Fruit fly (Drosophila melanogaster): ENCODE measurements around the gene Elp1.
A peak's percentile ranks its signal among the peaks of the same experiment; 100 is the strongest.

The Elp1 gene

DNA sequence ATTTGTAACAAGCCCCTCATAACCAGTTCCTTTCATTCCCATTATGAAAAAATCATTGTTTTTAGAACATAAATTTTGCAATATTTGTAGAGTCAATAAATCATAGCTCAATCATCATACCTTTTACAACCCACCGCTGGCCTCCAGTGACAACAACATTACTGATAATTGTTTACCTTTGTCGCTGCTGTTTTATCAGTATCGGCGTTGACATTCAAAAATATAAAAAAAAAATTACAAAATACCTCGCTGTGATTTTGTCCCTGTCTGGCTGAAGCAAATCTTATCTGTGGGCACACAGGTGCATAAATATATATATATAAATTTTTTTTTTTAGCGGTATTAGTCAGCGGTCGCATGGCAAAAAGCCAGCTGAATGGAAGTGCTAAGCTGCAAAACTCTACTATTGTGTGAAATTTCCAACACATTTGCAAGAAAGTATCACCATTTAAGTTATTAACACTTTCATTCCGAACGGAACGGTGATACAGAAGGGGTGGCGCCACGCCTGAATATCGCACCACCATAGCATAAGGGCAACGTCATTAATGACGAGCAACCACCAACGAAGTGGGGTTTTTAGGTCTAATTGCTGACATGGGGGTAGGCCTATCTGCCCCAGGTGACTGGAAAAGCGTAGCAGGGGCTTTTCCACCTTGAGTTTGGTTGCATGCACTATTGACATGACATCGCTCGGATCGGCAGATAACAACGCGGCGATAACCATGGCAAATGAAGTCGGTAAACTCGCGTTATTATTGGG, 15.3 kb downstream of the Elp1 start (continued):
- TF ChIP-seq Sox100B (GFP tag; optimal IDR thresholded peaks at IDR 0.05) (no peak), CG6813 (GFP tag; optimal IDR thresholded peaks at IDR 0.05) (peak; percentile 19), CG3281 (GFP tag; optimal IDR thresholded peaks at IDR 0.05) (peak; percentile 18), sug (tag; optimal IDR thresholded peaks at IDR 0.05) (peak; percentile 91), CG8290 (GFP tag; optimal IDR thresholded peaks at IDR 0.05) (no peak), CG8290 (tag; optimal IDR thresholded peaks at IDR 0.05) (peak in 1 of 2 experiments; percentile 6), CG18476 (GFP tag; optimal IDR thresholded peaks at IDR 0.05) (peak; percentile 32), caup (GFP tag; optimal IDR thresholded peaks at IDR 0.05; ENCODE audit: severe bottlenecking) (peak; percentile 36), row (GFP tag; IDR thresholded peaks at IDR 0.05) (no peak), scrt (GFP tag; optimal IDR thresholded peaks at IDR 0.05) (peak; percentile 2), Opbp (GFP tag; IDR thresholded peaks at IDR 0.05; ENCODE audit: partially characterized antibody) (no peak), Fer2 (tag; optimal IDR thresholded peaks at IDR 0.05) (no peak), grn (GFP tag; optimal IDR thresholded peaks at IDR 0.05) (peak; percentile 35), pros (GFP tag; optimal IDR thresholded peaks at IDR 0.05) (peak; percentile 39), exex (tag; optimal IDR thresholded peaks at IDR 0.05) (peak; percentile 95), CG2202 (tag; optimal IDR thresholded peaks at IDR 0.05) (no peak), Dek (tag; optimal IDR thresholded peaks at IDR 0.05) (peak; percentile 41), sqz (GFP tag; optimal IDR thresholded peaks at IDR 0.05) (peak; percentile 91), pum (GFP tag; optimal IDR thresholded peaks at IDR 0.05) (no peak), CG6175 (GFP tag; IDR thresholded peaks at IDR 0.05) (0 out of 3 replicates have a peak, but pooled peaks have one; percentile 10), peb (GFP tag; IDR thresholded peaks at IDR 0.05) (no peak), CG34376 (GFP tag; optimal IDR thresholded peaks at IDR 0.05) (peak; percentile 91), seq (GFP tag; IDR thresholded peaks at IDR 0.05) (0 out of 2 replicates have a peak, but pooled peaks have one; percentile 10)

DNA sequence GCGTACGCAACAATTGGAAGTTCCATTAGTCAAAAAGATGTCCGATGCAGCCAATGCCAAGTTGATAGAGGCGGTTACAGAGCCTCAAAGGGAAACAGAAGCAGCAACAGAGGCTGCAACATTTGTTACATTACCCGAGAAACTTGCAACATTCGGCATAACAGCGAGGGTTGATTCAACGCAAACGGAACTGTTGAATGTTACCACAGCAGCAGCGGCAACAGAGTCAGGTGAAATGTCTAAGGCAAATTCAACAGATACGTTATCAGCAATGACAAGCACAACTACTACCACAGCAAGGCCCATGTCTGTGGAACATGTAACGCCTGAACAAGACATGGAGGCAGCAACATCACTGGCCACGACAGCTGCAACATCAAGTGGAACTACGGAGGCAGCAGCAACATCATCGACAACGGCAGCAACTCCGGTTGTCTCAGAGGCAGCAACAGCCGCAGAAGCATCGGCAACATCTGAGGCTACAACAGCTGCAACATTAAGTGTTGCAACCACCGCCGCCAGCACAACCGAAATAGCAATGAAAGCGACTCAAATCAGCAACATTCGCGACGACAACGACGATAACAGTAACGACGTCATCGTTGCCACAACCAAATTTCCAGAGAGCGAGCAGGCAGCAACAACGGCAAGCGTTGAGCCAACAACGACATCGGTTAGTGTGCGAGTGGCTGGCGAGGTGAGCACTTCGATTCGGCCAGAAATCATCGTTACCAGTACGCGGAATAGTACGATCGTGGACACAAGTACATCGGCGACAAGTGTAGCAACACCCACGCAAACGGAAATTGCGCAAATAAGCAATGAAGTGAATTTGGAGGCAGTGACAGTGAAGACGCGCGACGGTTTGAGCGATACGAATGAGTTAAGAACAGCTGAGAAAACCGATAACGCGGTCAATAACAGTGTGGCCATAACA, 18.5 kb downstream of the Elp1 start:
- TF ChIP-seq CG8765 (GFP tag; IDR thresholded peaks at IDR 0.05) (no peak), gcm2 (GFP tag; optimal IDR thresholded peaks at IDR 0.05) (no peak), sd (tag; optimal IDR thresholded peaks at IDR 0.05) (no peak), cg (GFP tag; optimal IDR thresholded peaks at IDR 0.05) (peak; percentile 6), CG5180 (GFP tag; optimal IDR thresholded peaks at IDR 0.05) (peak; percentile 77), CG2712 (tag; optimal IDR thresholded peaks at IDR 0.05) (no peak), gsb (GFP tag; IDR thresholded peaks at IDR 0.05) (no peak), CG17361 (GFP tag; IDR thresholded peaks at IDR 0.05) (no peak), CG3995 (GFP tag; optimal IDR thresholded peaks at IDR 0.05) (peak; percentile 88), CG11696 (GFP tag; IDR thresholded peaks at IDR 0.05) (no peak), CG18262 (tag; optimal IDR thresholded peaks at IDR 0.05) (no peak), amos (GFP tag; IDR thresholded peaks at IDR 0.05; ENCODE audit: partially characterized antibody) (no peak), klu (GFP tag; IDR thresholded peaks at IDR 0.05) (no peak), Max (GFP tag; optimal IDR thresholded peaks at IDR 0.05) (no peak), row (GFP tag; IDR thresholded peaks at IDR 0.05) (0 out of 3 replicates have a peak, but pooled peaks have one; percentile 7), Atf6 (GFP tag; IDR thresholded peaks at IDR 0.05) (0 out of 2 replicates have a peak, but pooled peaks have one; percentile 14), HLH3B (GFP tag; IDR thresholded peaks at IDR 0.05) (no peak), BtbVII (GFP tag; optimal IDR thresholded peaks at IDR 0.05) (peak; percentile 64), CG13296 (GFP tag; optimal IDR thresholded peaks at IDR 0.05) (peak; percentile 0), CG16863 (GFP tag; optimal IDR thresholded peaks at IDR 0.05) (no peak), CG4404 (GFP tag; IDR thresholded peaks at IDR 0.05) (no peak), B-H2 (GFP tag; optimal IDR thresholded peaks at IDR 0.05) (peak; percentile 15), CrebB (tag; optimal IDR thresholded peaks at IDR 0.05) (peak; percentile 17), CG30431 (GFP tag; optimal IDR thresholded peaks at IDR 0.05) (no peak), Hr3 (GFP tag; optimal IDR thresholded peaks at IDR 0.05) (no peak)
